Worm (Caenorhabditis elegans) whole organism, L3 larva: ENCODE measurements around the gene C12D5.4.
A peak's percentile ranks its signal among the peaks of the same experiment; 100 is the strongest.
"Not testable (repeated sequence)": the region's sequence is repeated elsewhere in the genome, so short reads cannot be mapped to it uniquely, and the experiment has no call there.

Experiments used
- R02D3.7 ChIP-seq: fragments of 150-350 bp; optimal IDR thresholded peaks from 2 replicates; lab custom pipeline; 2014; ENCODE audit warnings: missing biosample characterization, missing genetic modification characterization
- ZK546.5 ChIP-seq: sonication (generic microtip); optimal IDR thresholded peaks from 2 replicates; lab custom pipeline; 2017; ENCODE audit warnings: missing biosample characterization, missing genetic modification characterization
- aly-2 ChIP-seq: fragments of 150-350 bp; optimal IDR thresholded peaks from 2 replicates; lab custom pipeline; 2014; ENCODE audit warnings: missing biosample characterization, missing genetic modification characterization
- ama-1 ChIP-seq: fragments of 150-350 bp; optimal IDR thresholded peaks from 2 replicates; lab custom pipeline; 2018
- ceh-28 ChIP-seq: fragments of 150-350 bp; optimal IDR thresholded peaks from 2 replicates; lab custom pipeline; 2014; ENCODE audit warnings: missing biosample characterization, missing genetic modification reagents, missing genetic modification characterization
- daf-12 ChIP-seq: fragments of 150-350 bp; optimal IDR thresholded peaks from 2 replicates; lab custom pipeline; 2014; ENCODE audit warnings: missing biosample characterization, missing genetic modification reagents, missing genetic modification characterization
- egl-5 ChIP-seq: fragments of 150-350 bp; optimal IDR thresholded peaks from 2 replicates; lab custom pipeline; 2017; ENCODE audit warnings: missing biosample characterization, missing genetic modification reagents, missing genetic modification characterization, inconsistent platforms
- elt-1 ChIP-seq: fragments of 150-350 bp; optimal IDR thresholded peaks from 2 replicates; lab custom pipeline; 2014; ENCODE audit warnings: missing biosample characterization, missing genetic modification characterization
- elt-3 ChIP-seq, 3 experiments: fragments of 150-350 bp in 1 of 3; sonication (generic microtip) in 2 of 3; optimal IDR thresholded peaks; 2 replicates in 2 of 3; 4 replicates in 1 of 3; lab custom pipeline; 2014 to 2017; ENCODE audit warnings: missing biosample characterization in 3 of 3, missing genetic modification characterization in 3 of 3
- eor-1 ChIP-seq, 2 experiments: fragments of 150-350 bp; optimal IDR thresholded peaks; 2 replicates each; lab custom pipeline; 2014 to 2018; ENCODE audit warnings: missing biosample characterization in 2 of 2, missing genetic modification characterization in 2 of 2
- fkh-10 ChIP-seq: sonication (generic microtip); optimal IDR thresholded peaks from 2 replicates; lab custom pipeline; 2017; ENCODE audit warnings: missing biosample characterization, missing genetic modification reagents, missing genetic modification characterization
- fkh-2 ChIP-seq: fragments of 150-350 bp; optimal IDR thresholded peaks from 2 replicates; lab custom pipeline; 2014; ENCODE audit warnings: missing biosample characterization, missing genetic modification reagents, missing genetic modification characterization
- jun-1 ChIP-seq: fragments of 150-350 bp; optimal IDR thresholded peaks from 2 replicates; lab custom pipeline; 2014; ENCODE audit warnings: missing biosample characterization, missing genetic modification reagents, missing genetic modification characterization
- lin-15B ChIP-seq: fragments of 150-350 bp; optimal IDR thresholded peaks from 2 replicates; lab custom pipeline; 2014; ENCODE audit warnings: missing biosample characterization, missing genetic modification characterization
- lin-39 ChIP-seq: fragments of 150-350 bp; optimal IDR thresholded peaks from 2 replicates; lab custom pipeline; 2018; ENCODE audit warnings: missing biosample characterization, missing genetic modification reagents, missing genetic modification characterization
- lsy-12 ChIP-seq: sonication (generic microtip); optimal IDR thresholded peaks from 2 replicates; lab custom pipeline; 2016; ENCODE audit warnings: mild to moderate bottlenecking, missing genetic modification characterization, missing compliant biosample characterization
- mdl-1 ChIP-seq: fragments of 150-350 bp; optimal IDR thresholded peaks from 2 replicates; lab custom pipeline; 2014; ENCODE audit warnings: missing biosample characterization, missing genetic modification characterization
- nfya-1 ChIP-seq: sonication (generic microtip); optimal IDR thresholded peaks from 2 replicates; lab custom pipeline; 2017; ENCODE audit warnings: missing genetic modification characterization, mild to moderate bottlenecking, missing compliant biosample characterization, antibody characterized with exemption, moderate library complexity; ENCODE audit not compliant: insufficient read depth
- nhr-11 ChIP-seq: fragments of 150-350 bp; optimal IDR thresholded peaks from 2 replicates; lab custom pipeline; 2014; ENCODE audit warnings: missing biosample characterization, missing genetic modification characterization
- nhr-12 ChIP-seq: fragments of 150-350 bp; optimal IDR thresholded peaks from 2 replicates; lab custom pipeline; 2014; ENCODE audit warnings: missing biosample characterization, missing genetic modification characterization
- nhr-23 ChIP-seq: fragments of 150-350 bp; optimal IDR thresholded peaks from 2 replicates; lab custom pipeline; 2014; ENCODE audit warnings: missing biosample characterization, missing genetic modification reagents, missing genetic modification characterization
- nhr-25 ChIP-seq: sonication (generic microtip); optimal IDR thresholded peaks from 2 replicates; lab custom pipeline; 2017; ENCODE audit warnings: missing biosample characterization, missing genetic modification characterization
- nhr-28 ChIP-seq: fragments of 150-350 bp; optimal IDR thresholded peaks from 2 replicates; lab custom pipeline; 2014; ENCODE audit warnings: missing biosample characterization, missing genetic modification characterization
- nhr-43 ChIP-seq: sonication (generic microtip); optimal IDR thresholded peaks from 2 replicates; lab custom pipeline; 2016; ENCODE audit warnings: mild to moderate bottlenecking, missing genetic modification characterization, missing compliant biosample characterization; ENCODE audit not compliant: poor library complexity, severe bottlenecking
- nhr-67 ChIP-seq: fragments of 150-350 bp; optimal IDR thresholded peaks from 2 replicates; lab custom pipeline; 2014; ENCODE audit warnings: missing biosample characterization, missing genetic modification characterization
- pha-4 ChIP-seq: fragments of 150-350 bp; optimal IDR thresholded peaks from 2 replicates; lab custom pipeline; 2014; ENCODE audit warnings: missing biosample characterization, missing genetic modification reagents, missing genetic modification characterization
- pqm-1 ChIP-seq: fragments of 150-350 bp; optimal IDR thresholded peaks from 2 replicates; lab custom pipeline; 2017; ENCODE audit warnings: missing biosample characterization, missing genetic modification characterization, inconsistent platforms
- sea-2 ChIP-seq: fragments of 150-350 bp; sonication (generic microtip); optimal IDR thresholded peaks from 4 replicates; lab custom pipeline; 2014; ENCODE audit warnings: missing biosample characterization, missing genetic modification reagents, missing genetic modification characterization
- tbx-2 ChIP-seq: sonication (generic microtip); optimal IDR thresholded peaks from 2 replicates; lab custom pipeline; 2016; ENCODE audit warnings: mild to moderate bottlenecking, missing genetic modification characterization, missing compliant biosample characterization
- unc-62 ChIP-seq: fragments of 150-350 bp; sonication (generic microtip); optimal IDR thresholded peaks from 4 replicates; lab custom pipeline; 2014; ENCODE audit warnings: missing biosample characterization, missing genetic modification reagents, missing genetic modification characterization
- zag-1 ChIP-seq: fragments of 150-350 bp; optimal IDR thresholded peaks from 2 replicates; lab custom pipeline; 2014; ENCODE audit warnings: missing biosample characterization, missing genetic modification characterization
- ztf-11 ChIP-seq: fragments of 150-350 bp; optimal IDR thresholded peaks from 2 replicates; lab custom pipeline; 2014; ENCODE audit warnings: missing biosample characterization, missing genetic modification characterization
- ztf-4 ChIP-seq: fragments of 150-350 bp; optimal IDR thresholded peaks from 2 replicates; lab custom pipeline; 2014; ENCODE audit warnings: missing biosample characterization, missing genetic modification characterization

The C12D5.4 gene

ce11 chrV:7686189-7686588 lies 13.8 kb downstream of the C12D5.4 start, which contains the start of the genes nhr-94 and nhr-152:
Gene nhr-94, minus strand, starts transcription at chrV:7686335.
Gene nhr-152, plus strand, starts transcription at chrV:7686350.
- TF ChIP-seq lin-15B (tag; lab: Kevin White, UChicago): no peak
- peak; percentile 80 for TF ChIP-seq nhr-25 (tag; lab: Kevin White, UChicago)
- peak; percentile 97 for TF ChIP-seq elt-1 (tag; lab: Kevin White, UChicago)
- TF ChIP-seq tbx-2: no peak
- TF ChIP-seq ZK546.5 (tag; lab: Kevin White, UChicago): no peak
- peak; percentile 46 for TF ChIP-seq nfya-1 (tag; lab: Kevin White, UChicago)
- TF ChIP-seq nhr-67 (tag; lab: Kevin White, UChicago): no peak

ce11 chrV:7689888-7690287 lies 17.5 kb downstream of the C12D5.4 start, which contains the start of gene C12D5.9:
Gene C12D5.9, minus strand, starts transcription at chrV:7689988.
- TF ChIP-seq eor-1 (tag; optimal IDR thresholded peaks at IDR 0.05; lab: Kevin White, UChicago): no peak
- no peak for TF ChIP-seq nhr-28
- TF ChIP-seq ama-1 (lab: Kevin White, UChicago): no peak
- no peak for TF ChIP-seq nhr-43
- no peak for TF ChIP-seq nhr-12 (tag; lab: Kevin White, UChicago)
- no peak for TF ChIP-seq zag-1 (tag; lab: Kevin White, UChicago)
- no peak for TF ChIP-seq lsy-12 (tag; lab: Kevin White, UChicago)
- TF ChIP-seq fkh-10 (GFP tag; lab: Kevin White, UChicago): no peak
- no peak for TF ChIP-seq daf-12
- no peak for TF ChIP-seq aly-2 (tag; lab: Kevin White, UChicago)

DNA sequence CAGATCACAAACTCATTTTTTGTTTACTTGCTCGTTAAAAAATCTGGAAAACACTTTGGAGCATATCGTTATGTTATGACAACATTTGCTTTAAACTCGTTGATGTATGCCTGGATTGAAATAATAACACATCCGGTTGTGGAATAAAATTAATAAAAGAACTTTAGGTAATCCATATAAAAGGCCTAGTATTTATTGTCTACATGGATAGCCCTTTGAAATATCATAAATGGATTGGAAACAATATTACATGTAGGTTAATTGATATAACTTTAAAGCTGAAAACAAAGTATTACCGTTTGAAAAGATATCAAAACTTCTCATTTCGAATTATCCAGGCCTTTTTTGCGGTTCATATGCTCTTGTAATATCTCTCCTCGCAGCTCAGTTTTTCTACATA lies 18.3 kb downstream of the C12D5.4 start:
- TF ChIP-seq nhr-23 (tag; lab: Kevin White, UChicago) (no peak), nhr-67 (tag; lab: Kevin White, UChicago) (no peak), tbx-2 (no peak), fkh-2 (tag; lab: Kevin White, UChicago) (no peak), ztf-4 (tag; lab: Kevin White, UChicago) (no peak), ZK546.5 (tag; lab: Kevin White, UChicago) (no peak), zag-1 (tag; lab: Kevin White, UChicago) (no peak), nhr-12 (tag; lab: Kevin White, UChicago) (no peak)

DNA sequence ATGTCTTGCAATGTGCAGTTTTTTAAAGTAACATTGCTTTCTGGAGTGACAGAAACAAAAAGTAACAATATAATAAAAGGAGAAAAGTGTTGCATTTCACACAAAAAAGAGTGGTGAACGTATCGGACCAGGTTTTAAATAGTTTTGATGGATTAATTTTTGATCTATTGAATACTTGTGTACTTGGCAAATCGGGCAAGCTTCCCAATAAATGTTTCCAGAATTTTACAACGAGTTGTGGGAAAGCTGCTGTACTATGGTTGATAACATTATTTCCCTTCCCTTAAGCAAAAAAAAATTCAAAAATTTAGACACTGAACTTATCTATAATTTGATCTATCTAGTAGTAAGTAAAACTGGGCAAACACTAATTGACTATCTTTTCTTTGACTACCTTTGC lies 21.0 kb downstream of the C12D5.4 start, which contains the start of gene C12D5.10:
Gene C12D5.10 (minus strand): TSS at position 101 of the 400 bp plus-strand sequence.
- TF ChIP-seq lsy-12 (tag; lab: Kevin White, UChicago) (no peak), fkh-10 (GFP tag; lab: Kevin White, UChicago) (no peak), aly-2 (tag; lab: Kevin White, UChicago) (no peak)
- TF ChIP-seq, all 47 proteins: peak for 0

- no peak for TF ChIP-seq pha-4 (tag; lab: Kevin White, UChicago)
- no peak for TF ChIP-seq lsy-12 (tag; lab: Kevin White, UChicago)
- TF ChIP-seq nhr-28: no peak
- TF ChIP-seq unc-62 (GFP tag; lab: Kevin White, UChicago): no peak
- TF ChIP-seq ztf-11 (tag; lab: Kevin White, UChicago): no peak
- TF ChIP-seq fkh-2 (tag; lab: Kevin White, UChicago): no peak
- no peak for TF ChIP-seq sea-2
- TF ChIP-seq mdl-1 (tag; lab: Kevin White, UChicago): no peak
- TF ChIP-seq jun-1 (tag; lab: Kevin White, UChicago): no peak
- TF ChIP-seq aly-2 (tag; lab: Kevin White, UChicago): no peak
- TF ChIP-seq daf-12: no peak
- no peak for TF ChIP-seq nhr-67 (tag; lab: Kevin White, UChicago)
- no peak for TF ChIP-seq nhr-11 (tag; lab: Kevin White, UChicago)
- no peak for TF ChIP-seq ztf-4 (tag; lab: Kevin White, UChicago)
These were observed 24.5 kb downstream of the C12D5.4 start, which contains the start of gene ZK105.3 for ce11 chrV:7696842-7697241. Gene ZK105.3, plus strand, starts transcription at chrV:7697142.

DNA sequence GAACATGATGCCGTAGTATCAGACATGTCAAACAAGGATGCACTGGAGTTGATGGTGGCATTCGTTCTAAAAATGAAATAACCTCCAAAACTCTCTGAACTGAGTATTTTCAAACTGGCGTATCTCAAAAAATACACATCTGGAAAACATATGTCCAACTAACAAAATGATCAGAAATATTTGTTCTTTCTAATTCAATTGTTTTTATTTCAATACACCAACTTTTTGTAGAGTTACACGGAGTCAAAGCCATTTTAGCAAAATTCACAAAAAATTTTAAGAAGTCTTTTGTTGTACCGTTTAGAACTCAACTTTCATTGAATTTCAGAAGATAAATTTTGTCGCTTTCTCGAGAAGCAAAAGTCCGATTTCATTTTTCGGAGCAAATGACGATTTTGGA lies 31.2 kb downstream of the C12D5.4 start, which contains the start of gene srsx-40:
Gene srsx-40 (minus strand): TSS at position 101 of the 400 bp plus-strand sequence.
- not testable (repeated sequence) for TF ChIP-seq R02D3.7 (tag; lab: Kevin White, UChicago); ama-1 (lab: Kevin White, UChicago); lsy-12 (tag; lab: Kevin White, UChicago)

ce11 chrV:7705316-7705715 lies 33.0 kb downstream of the C12D5.4 start, which contains the start of gene srw-3:
Gene srw-3, plus strand, starts transcription at chrV:7705616.
- TF ChIP-seq egl-5 (tag; lab: Kevin White, UChicago): no peak
- no peak for TF ChIP-seq nhr-12 (tag; lab: Kevin White, UChicago)
- no peak for TF ChIP-seq sea-2
- TF ChIP-seq eor-1 (tag; optimal IDR thresholded peaks at IDR 0.05; lab: Kevin White, UChicago): no peak
- TF ChIP-seq elt-3 (tag; optimal IDR thresholded peaks at IDR 0.05; lab: Kevin White, UChicago): no peak
- no peak for TF ChIP-seq pqm-1 (tag; lab: Kevin White, UChicago)
- TF ChIP-seq lin-39: no peak
- TF ChIP-seq lsy-12 (tag; lab: Kevin White, UChicago): no peak
- TF ChIP-seq fkh-10 (GFP tag; lab: Kevin White, UChicago): no peak
- no peak for TF ChIP-seq ceh-28
- TF ChIP-seq pha-4 (tag; lab: Kevin White, UChicago): no peak
